Worm (Caenorhabditis elegans): ENCODE results near the gene T20D4.12.
A peak's percentile ranks its signal among the peaks of the same experiment; 100 is the strongest.

Gene T20D4.12

DNA sequence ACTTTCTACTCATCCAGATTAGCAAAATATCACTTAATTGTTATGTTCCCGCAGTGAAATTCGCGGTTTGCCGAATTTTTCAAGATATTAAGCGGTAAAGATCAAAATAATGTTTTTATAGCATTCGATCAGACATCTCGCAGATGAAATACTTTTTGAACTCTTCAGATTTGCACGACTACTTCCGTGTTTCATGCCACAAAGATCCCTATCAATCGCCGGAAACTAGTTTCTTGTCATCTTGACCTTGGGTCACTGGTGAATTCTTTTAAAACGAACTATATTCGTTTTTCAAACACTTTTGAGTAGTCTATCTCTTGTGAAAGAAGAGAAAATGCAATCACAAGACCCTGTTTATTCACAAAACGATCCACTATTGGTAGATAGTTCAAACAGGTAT, 16.1 kb downstream of the T20D4.12 start, which contains the start of gene txt-11:
Gene txt-11 (plus strand): TSS at position 301 of the 400 bp plus-strand sequence.
- peak; percentile 36 for TF ChIP-seq nhr-23 (tag; optimal IDR thresholded peaks at IDR 0.05)
- TF ChIP-seq ceh-9 (tag; optimal IDR thresholded peaks at IDR 0.05) = no peak

ce11 chrV:3417928-3418327, 21.1 kb downstream of the T20D4.12 start, which contains the start of gene T20D4.3:
T20D4.3 (plus strand) TSS chrV:3418228.
- TF ChIP-seq pqm-1 (tag; optimal IDR thresholded peaks at IDR 0.05) (no peak), nhr-43 (tag; optimal IDR thresholded peaks at IDR 0.05; ENCODE audit: poor library complexity, severe bottlenecking) (no peak), ama-1 (optimal IDR thresholded peaks at IDR 0.05) (no peak), lin-39 (tag; optimal IDR thresholded peaks at IDR 0.05) (no peak), unc-39 (tag; optimal IDR thresholded peaks at IDR 0.05) (no peak)

DNA sequence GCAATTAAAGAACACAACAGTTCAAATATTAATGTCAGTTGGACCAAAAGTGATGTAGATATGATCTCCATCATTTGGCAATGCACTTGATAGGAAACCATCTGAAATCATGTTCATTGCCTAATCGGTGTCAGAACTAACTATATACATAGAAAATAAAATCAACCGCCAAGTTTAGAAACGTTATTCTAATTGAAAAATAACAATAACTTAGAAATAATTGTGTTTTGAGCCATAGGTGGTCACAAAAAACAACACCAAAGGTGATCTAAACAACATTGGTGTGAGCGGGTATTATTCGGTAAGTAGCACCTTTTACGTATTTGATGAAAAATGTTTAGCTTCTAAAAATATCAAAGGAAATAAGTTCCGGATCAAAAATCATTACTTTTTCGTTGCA, 27.5 kb downstream of the T20D4.12 start, which contains the start of gene srab-21:
Gene srab-21 (minus strand): TSS at position 101 of the 400 bp plus-strand sequence.
- TF ChIP-seq snpc-4 (tag; optimal IDR thresholded peaks at IDR 0.05) (no peak), zag-1 (tag; optimal IDR thresholded peaks at IDR 0.05) (no peak), lin-39 (tag; optimal IDR thresholded peaks at IDR 0.05) (no peak), ceh-28 (tag; optimal IDR thresholded peaks at IDR 0.05) (no peak), nhr-237 (tag; optimal IDR thresholded peaks at IDR 0.05) (no peak), nhr-25 (tag; optimal IDR thresholded peaks at IDR 0.05) (no peak), unc-39 (tag; optimal IDR thresholded peaks at IDR 0.05) (no peak), daf-12 (tag; optimal IDR thresholded peaks at IDR 0.05) (no peak), lsy-12 (tag; optimal IDR thresholded peaks at IDR 0.05) (no peak), R02D3.7 (tag; optimal IDR thresholded peaks at IDR 0.05) (no peak), ztf-11 (tag; optimal IDR thresholded peaks at IDR 0.05) (no peak), nhr-43 (tag; optimal IDR thresholded peaks at IDR 0.05; ENCODE audit: poor library complexity, severe bottlenecking) (no peak), fkh-10 (GFP tag; optimal IDR thresholded peaks at IDR 0.05) (no peak)

DNA sequence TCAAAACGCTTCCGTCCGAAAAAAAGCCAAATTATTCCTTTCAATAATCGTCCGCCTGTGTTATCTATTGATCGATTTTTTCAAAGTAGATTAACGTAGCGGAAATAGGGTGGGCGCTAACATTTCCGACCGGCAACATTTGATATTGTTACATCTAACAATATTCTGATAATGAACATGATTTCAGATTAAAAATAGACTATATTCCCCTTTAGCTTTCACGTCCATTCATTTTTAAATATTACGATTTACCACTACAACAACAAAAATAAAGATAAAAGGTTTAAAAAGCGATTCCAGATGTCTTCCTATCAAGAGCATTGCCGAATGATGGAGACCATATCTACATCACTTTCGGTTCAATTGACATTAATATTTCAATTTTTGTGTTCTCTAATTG, 29.2 kb downstream of the T20D4.12 start, which contains the start of gene srab-22:
Gene srab-22 (plus strand): TSS at position 301 of the 400 bp plus-strand sequence.
- TF ChIP-seq pha-4 (tag; optimal IDR thresholded peaks at IDR 0.05) = no peak
- no peak for TF ChIP-seq ama-1 (optimal IDR thresholded peaks at IDR 0.05)
- TF ChIP-seq ceh-9 (tag; optimal IDR thresholded peaks at IDR 0.05) = no peak
- no peak for TF ChIP-seq ceh-16 (tag; optimal IDR thresholded peaks at IDR 0.05)
- no peak for TF ChIP-seq fos-1 (tag; optimal IDR thresholded peaks at IDR 0.05)

DNA sequence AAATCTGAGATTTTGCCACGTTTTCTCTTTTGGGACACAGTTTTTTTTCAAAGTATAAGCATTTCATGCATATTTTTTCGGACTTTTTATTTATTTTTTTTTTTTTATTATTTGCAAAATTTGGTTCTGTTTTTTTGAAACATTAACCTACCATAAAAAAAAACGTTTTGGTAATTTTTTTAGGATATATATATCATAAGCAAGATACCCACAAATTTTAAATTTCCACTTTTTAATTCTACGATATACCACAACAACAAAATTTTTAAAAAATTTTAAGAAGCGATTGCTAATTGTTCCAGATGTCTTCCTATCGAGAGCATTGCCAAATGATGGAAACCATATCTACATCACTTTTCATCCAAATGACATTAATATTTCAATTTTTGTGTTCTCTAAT, 31.8 kb downstream of the T20D4.12 start, which contains the start of gene srab-20:
Gene srab-20 (plus strand): TSS at position 301 of the 400 bp plus-strand sequence.
- TF ChIP-seq fkh-10 (GFP tag; optimal IDR thresholded peaks at IDR 0.05) (no peak), aly-2 (tag; optimal IDR thresholded peaks at IDR 0.05) (no peak), nhr-12 (tag; optimal IDR thresholded peaks at IDR 0.05) (no peak), pqm-1 (tag; optimal IDR thresholded peaks at IDR 0.05) (no peak), nhr-77 (tag; optimal IDR thresholded peaks at IDR 0.05) (no peak)

- TF ChIP-seq mdl-1 (tag; optimal IDR thresholded peaks at IDR 0.05) = no peak
- no peak for TF ChIP-seq mml-1 (tag; optimal IDR thresholded peaks at IDR 0.05)
- TF ChIP-seq lin-39 (tag; optimal IDR thresholded peaks at IDR 0.05) = no peak
- TF ChIP-seq nhr-28 (tag; optimal IDR thresholded peaks at IDR 0.05) = no peak
- no peak for TF ChIP-seq nhr-67 (tag; optimal IDR thresholded peaks at IDR 0.05)
- no peak for TF ChIP-seq skn-1 (tag; optimal IDR thresholded peaks at IDR 0.05)
- no peak for TF ChIP-seq ceh-28 (tag; optimal IDR thresholded peaks at IDR 0.05)
- TF ChIP-seq egl-5 (tag; optimal IDR thresholded peaks at IDR 0.05) = no peak
- TF ChIP-seq nhr-11 (tag; optimal IDR thresholded peaks at IDR 0.05) = no peak
- TF ChIP-seq R02D3.7 (tag; optimal IDR thresholded peaks at IDR 0.05) = no peak
- no peak for TF ChIP-seq nhr-77 (tag; optimal IDR thresholded peaks at IDR 0.05)
- TF ChIP-seq nhr-76 (tag; optimal IDR thresholded peaks at IDR 0.05) = no peak
- TF ChIP-seq fkh-10 (GFP tag; optimal IDR thresholded peaks at IDR 0.05) = no peak
- TF ChIP-seq nhr-25 (tag; optimal IDR thresholded peaks at IDR 0.05) = no peak
- no peak for TF ChIP-seq fkh-2 (tag; optimal IDR thresholded peaks at IDR 0.05)
- TF ChIP-seq elt-1 (tag; optimal IDR thresholded peaks at IDR 0.05) = no peak
Measured at ce11 chrV:3431535-3431990, 34.7 kb downstream of the T20D4.12 start, which contains the start of the genes T20D4.19 and srj-9. T20D4.19 (minus strand) TSS chrV:3431635. srj-9 (plus strand) TSS chrV:3431940.
